Worm (Caenorhabditis elegans) whole organism, midembryonic: ENCODE data around the gene pst-2.
A peak's percentile ranks its signal among the peaks of the same experiment; 100 is the strongest.

Source experiments
- T22C8.4 ChIP-seq: fragments of 200-800 bp; sonication (Bioruptor generic); IDR thresholded peaks from 2 replicates; pipeline ENCODE4 v1.3.6; 2022; ENCODE audit warnings: missing genetic modification characterization, missing compliant biosample characterization
- cog-1 ChIP-seq: sonication (generic microtip); optimal IDR thresholded peaks from 2 replicates; lab custom pipeline; 2016; ENCODE audit warnings: missing genetic modification characterization, missing compliant biosample characterization
- flt-1 ChIP-seq: fragments of 200-800 bp; sonication (Bioruptor generic); IDR thresholded peaks from 2 replicates; pipeline ENCODE4 v1.3.6; 2022; ENCODE audit warnings: missing genetic modification characterization, missing compliant biosample characterization
- klf-2 ChIP-seq: fragments of 200-800 bp; sonication (Bioruptor generic); conservative IDR thresholded peaks from 2 replicates; pipeline ENCODE4 v1.3.6; 2022; ENCODE audit warnings: missing genetic modification reagents, missing genetic modification characterization, missing compliant biosample characterization
- med-1 ChIP-seq: sonication (generic microtip); optimal IDR thresholded peaks from 2 replicates; lab custom pipeline; 2017; ENCODE audit warnings: missing genetic modification characterization, mild to moderate bottlenecking, missing compliant biosample characterization, antibody characterized with exemption, missing genetic modification reagents; ENCODE audit not compliant: insufficient read depth
- ref-1 ChIP-seq: fragments of 200-800 bp; sonication (Bioruptor generic); conservative IDR thresholded peaks from 2 replicates; pipeline ENCODE4 v1.3.6; 2022; ENCODE audit warnings: missing genetic modification reagents, missing genetic modification characterization, missing compliant biosample characterization
- tab-1 ChIP-seq: fragments of 200-800 bp; sonication (Bioruptor generic); IDR thresholded peaks from 2 replicates; pipeline ENCODE4 v1.3.6; 2022; ENCODE audit warnings: missing genetic modification characterization, missing compliant biosample characterization
- ztf-23 ChIP-seq: fragments of 200-800 bp; sonication (Bioruptor generic); IDR thresholded peaks from 2 replicates; pipeline ENCODE4 v1.3.6; 2022; ENCODE audit warnings: missing genetic modification reagents, missing genetic modification characterization, missing compliant biosample characterization
- ztf-29 ChIP-seq: fragments of 200-800 bp; sonication (Bioruptor generic); IDR thresholded peaks from 2 replicates; pipeline ENCODE4 v1.3.6; 2022; ENCODE audit warnings: missing genetic modification reagents, missing genetic modification characterization, missing compliant biosample characterization

The pst-2 gene

DNA sequence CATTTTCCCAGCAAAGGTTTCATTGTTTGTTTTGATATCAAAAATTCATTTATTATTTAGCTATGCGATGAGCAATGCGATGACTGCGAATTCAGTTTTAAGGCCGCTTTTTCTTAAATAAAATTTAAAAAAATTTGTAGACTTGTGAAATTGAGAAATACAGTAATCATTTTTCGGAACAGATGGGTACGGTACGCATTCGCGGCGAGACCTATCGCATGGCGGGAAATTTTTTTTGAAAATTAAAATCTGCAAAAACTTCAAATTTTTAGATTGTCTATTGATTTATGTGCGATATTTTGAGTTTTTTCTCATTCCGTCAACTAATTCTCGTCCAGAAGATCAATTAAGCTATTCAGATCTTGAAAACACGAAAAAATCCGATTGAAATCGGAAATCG lies 16.7 kb upstream of the pst-2 start:
- TF ChIP-seq T22C8.4 (GFP tag; lab: Robert Waterston, UW) (no peak), ztf-29 (GFP tag; lab: Robert Waterston, UW) (no peak), ztf-23 (no peak), med-1 (GFP tag; lab: Kevin White, UChicago) (no peak), ref-1 (GFP tag; lab: Robert Waterston, UW) (no peak), tab-1 (no peak), klf-2 (GFP tag; lab: Robert Waterston, UW) (no peak), cog-1 (no peak)

DNA sequence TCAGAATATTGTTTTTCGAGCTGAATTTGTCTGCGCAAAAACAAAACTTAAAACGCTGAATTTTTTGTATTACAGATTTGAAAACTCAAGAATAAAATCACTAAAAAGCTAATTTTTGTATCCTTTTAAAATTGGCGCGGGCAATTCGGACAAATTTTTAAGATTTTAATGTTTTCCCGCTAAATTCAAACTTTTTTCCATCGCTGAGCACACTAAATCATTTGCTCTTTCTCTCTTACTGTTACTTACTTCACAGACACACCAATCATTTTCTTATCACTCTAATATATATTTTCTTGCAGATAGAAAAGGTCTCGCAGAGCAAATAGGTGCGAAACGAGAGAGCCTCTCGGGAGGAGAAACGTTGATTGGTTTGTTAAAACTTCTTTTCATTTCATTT lies 16.3 kb upstream of the pst-2 start, which contains the start of gene par-3:
par-3 (plus strand) TSS at position 301 of the 400 bp plus-strand sequence.
- TF ChIP-seq tab-1 (no peak), ztf-23 (no peak), flt-1 (GFP tag; lab: Robert Waterston, UW) (no peak), med-1 (GFP tag; lab: Kevin White, UChicago) (no peak), ztf-29 (GFP tag; lab: Robert Waterston, UW) (no peak), cog-1 (no peak), ref-1 (GFP tag; lab: Robert Waterston, UW) (no peak), klf-2 (GFP tag; lab: Robert Waterston, UW) (no peak), T22C8.4 (GFP tag; lab: Robert Waterston, UW) (no peak)

DNA sequence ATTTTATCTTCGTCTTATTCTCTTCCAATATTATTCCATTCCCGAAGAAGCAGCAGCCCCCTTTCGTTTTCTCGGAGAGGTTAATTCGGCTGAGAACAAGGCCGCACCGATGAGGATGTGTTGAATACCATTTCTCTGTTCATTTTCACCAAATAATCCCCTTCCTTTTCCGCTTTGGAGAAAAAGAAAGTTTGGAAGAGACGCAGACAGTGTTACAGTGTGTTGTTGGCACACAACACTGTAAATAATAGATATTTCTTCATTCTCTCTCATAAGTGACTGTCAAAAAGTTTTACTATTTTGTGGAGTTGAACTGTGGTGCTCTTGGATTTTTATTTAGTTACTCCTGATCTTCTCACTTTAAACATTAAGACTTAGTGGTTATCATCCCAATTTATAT lies 15.0 kb upstream of the pst-2 start:
- TF ChIP-seq med-1 (GFP tag; lab: Kevin White, UChicago), result no peak
- TF ChIP-seq ztf-23, result no peak
- TF ChIP-seq ztf-29 (GFP tag; lab: Robert Waterston, UW), result no peak
- TF ChIP-seq cog-1, result no peak
- TF ChIP-seq tab-1, result no peak
- no peak for TF ChIP-seq klf-2 (GFP tag; lab: Robert Waterston, UW)
- TF ChIP-seq flt-1 (GFP tag; lab: Robert Waterston, UW), result no peak
- no peak for TF ChIP-seq ref-1 (GFP tag; lab: Robert Waterston, UW)
- TF ChIP-seq T22C8.4 (GFP tag; lab: Robert Waterston, UW), result no peak

DNA sequence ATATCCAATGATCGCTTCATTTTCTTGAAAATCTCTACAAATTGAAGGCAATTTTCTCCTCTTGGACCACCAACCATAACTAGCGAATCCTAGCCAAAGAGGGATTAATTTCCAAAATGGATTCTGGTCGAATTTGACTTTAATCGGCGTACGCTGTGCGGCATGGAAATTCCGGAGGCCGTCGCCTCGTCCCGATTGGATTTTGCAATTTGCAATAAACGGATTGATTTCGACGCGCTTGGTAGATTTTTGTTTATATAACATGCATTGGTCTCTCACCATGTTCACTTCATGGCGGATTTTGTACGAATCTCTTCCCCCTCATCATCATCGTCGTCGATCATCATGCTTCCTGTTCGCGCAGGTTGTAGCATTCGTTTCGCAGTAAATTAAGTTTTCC lies 14.5 kb upstream of the pst-2 start:
- TF ChIP-seq flt-1 (GFP tag; lab: Robert Waterston, UW) (no peak), ztf-23 (no peak), ref-1 (GFP tag; lab: Robert Waterston, UW) (no peak), tab-1 (no peak), klf-2 (GFP tag; lab: Robert Waterston, UW) (no peak), T22C8.4 (GFP tag; lab: Robert Waterston, UW) (no peak), ztf-29 (GFP tag; lab: Robert Waterston, UW) (no peak), med-1 (GFP tag; lab: Kevin White, UChicago) (no peak), cog-1 (no peak)

DNA sequence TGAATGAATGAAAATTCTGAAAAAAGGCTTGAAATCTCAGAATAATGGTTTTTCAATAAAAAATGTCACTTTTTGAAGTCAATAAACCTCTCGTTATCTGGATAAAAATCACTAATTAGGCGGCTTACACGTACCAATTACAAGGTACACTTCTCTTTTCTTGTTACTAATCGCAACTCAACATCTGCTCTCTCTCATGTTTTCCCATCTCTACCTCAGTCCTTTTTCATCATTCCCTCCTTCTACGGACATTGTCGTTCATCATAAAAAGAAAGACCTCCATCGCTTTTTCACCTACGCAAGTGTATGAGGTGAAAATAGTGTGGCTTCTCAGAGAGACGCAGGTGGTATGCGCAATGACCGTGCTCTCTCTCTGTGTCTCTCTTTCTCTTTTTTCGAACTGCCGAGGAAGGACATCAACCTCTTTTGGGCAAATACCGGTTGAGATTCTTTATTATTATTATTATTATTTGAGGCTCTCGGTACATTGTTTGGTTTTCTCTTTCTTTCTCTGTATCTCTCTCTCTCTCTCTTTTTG lies 12.2 kb upstream of the pst-2 start:
- TF ChIP-seq cog-1 (peak; percentile 68), T22C8.4 (GFP tag; lab: Robert Waterston, UW) (no peak)

DNA sequence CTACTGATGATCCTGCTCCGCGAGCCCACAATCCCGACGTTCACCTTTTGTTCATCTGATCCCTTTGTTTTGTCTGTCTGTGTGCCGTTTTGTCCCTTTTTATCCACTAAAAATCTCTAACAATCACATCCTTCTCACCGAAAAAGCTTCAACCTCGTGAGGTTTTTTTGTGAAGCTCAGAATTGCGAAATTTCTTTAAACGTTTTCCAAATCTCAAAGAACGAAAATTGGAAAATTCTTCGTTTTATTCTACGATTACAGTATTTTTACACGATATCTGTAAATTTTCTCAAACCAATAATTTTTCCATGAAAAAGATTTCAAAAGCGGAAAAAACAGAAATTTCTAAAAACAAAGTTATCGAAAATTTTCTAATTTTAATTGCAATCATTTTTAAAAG lies 6.0 kb upstream of the pst-2 start:
- TF ChIP-seq tab-1, result no peak
- TF ChIP-seq ztf-29 (GFP tag; lab: Robert Waterston, UW), result no peak
- TF ChIP-seq klf-2 (GFP tag; lab: Robert Waterston, UW), result no peak
- no peak for TF ChIP-seq cog-1
- TF ChIP-seq ztf-23, result no peak
- no peak for TF ChIP-seq med-1 (GFP tag; lab: Kevin White, UChicago)
- no peak for TF ChIP-seq ref-1 (GFP tag; lab: Robert Waterston, UW)
- TF ChIP-seq flt-1 (GFP tag; lab: Robert Waterston, UW), result no peak
- no peak for TF ChIP-seq T22C8.4 (GFP tag; lab: Robert Waterston, UW)

DNA sequence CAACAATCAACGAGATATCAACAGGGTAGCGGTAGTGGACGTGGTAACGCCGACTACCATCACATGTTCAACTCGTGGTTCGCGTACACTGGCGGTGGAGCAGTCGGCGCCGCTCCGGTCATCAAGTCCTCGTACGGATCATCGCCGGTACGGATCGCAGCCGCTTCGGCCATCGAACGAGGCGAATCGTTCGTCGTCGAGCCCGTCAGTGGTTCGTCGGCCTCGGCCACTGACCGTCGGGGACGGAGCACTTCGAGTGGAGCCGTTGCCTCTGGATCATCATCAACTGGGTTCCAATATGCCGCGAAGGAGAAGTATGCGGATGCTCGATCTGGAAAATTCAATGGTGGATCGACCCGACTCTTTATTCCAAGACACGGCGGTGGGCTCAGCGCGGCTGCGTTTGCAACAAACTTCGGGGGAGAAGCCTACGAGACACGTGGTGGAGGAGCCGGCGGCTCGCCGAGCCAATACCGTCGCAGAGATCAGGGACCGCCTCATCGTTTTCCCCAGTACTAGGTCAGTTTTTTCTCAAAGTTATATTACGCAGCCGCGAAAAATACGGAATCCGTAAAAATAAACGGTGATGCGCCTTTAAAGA lies 4.7 kb upstream of the pst-2 start:
- TF ChIP-seq tab-1, result no peak
- no peak for TF ChIP-seq med-1 (GFP tag; lab: Kevin White, UChicago)
- no peak for TF ChIP-seq cog-1
- TF ChIP-seq T22C8.4 (GFP tag; lab: Robert Waterston, UW), result no peak
- TF ChIP-seq ref-1 (GFP tag; lab: Robert Waterston, UW), result no peak
- no peak for TF ChIP-seq klf-2 (GFP tag; lab: Robert Waterston, UW)
- no peak for TF ChIP-seq ztf-29 (GFP tag; lab: Robert Waterston, UW)
- no peak for TF ChIP-seq flt-1 (GFP tag; lab: Robert Waterston, UW)
- no peak for TF ChIP-seq ztf-23

DNA sequence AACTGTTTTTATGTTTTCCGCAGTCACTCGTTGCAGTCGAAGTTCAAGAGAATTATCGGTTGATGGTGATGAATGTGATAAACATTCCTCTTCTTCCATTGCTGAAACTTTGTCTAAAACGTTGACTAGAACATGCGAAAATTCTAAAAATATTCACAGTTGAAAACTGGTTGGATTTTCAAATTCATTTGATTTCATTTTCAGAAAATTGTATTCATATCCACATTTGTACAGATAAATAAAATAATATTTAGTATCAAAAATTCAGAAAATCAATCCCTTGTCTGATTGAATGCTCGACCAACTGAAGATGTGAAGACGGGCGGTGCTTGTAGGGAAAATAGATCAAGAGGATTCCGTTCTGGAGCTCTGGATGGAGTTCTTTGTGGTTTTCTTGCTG lies 2.4 kb upstream of the pst-2 start, which contains the start of gene F54E7.9:
F54E7.9 (minus strand) TSS at position 101 of the 400 bp plus-strand sequence.
- no peak for TF ChIP-seq T22C8.4 (GFP tag; lab: Robert Waterston, UW)
- no peak for TF ChIP-seq tab-1
- TF ChIP-seq ref-1 (GFP tag; lab: Robert Waterston, UW), result no peak
- TF ChIP-seq ztf-29 (GFP tag; lab: Robert Waterston, UW), result no peak
- no peak for TF ChIP-seq ztf-23
- no peak for TF ChIP-seq klf-2 (GFP tag; lab: Robert Waterston, UW)

DNA sequence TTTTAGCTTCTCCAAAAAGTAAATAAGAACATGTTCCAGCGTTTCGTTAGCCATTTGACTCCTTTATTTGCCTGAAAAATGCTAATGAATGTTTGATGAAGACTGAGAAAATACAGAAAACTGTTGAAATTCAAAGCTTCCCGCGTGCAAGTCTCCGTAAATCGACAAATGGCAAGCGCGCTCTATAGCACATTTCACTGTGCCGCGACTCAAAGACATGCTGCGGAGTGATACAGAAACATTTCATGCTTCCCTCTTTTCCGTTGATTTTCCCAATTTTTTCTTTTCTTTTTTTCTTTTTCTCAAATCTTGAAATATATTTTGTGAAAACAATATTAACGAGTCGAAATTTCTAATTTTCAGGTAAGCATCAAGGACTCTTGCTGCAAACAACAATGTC lies 1.3 kb upstream of the pst-2 start, which contains the start of the genes ska-3 and rps-12:
ska-3 (minus strand) TSS at position 71 of the 400 bp plus-strand sequence.
rps-12 (plus strand) TSS at position 364 of the 400 bp plus-strand sequence.
- TF ChIP-seq flt-1 (GFP tag; lab: Robert Waterston, UW) (peak; percentile 87), T22C8.4 (GFP tag; lab: Robert Waterston, UW) (peak; percentile 57; the same call in 1 of the 2 replicates), ztf-29 (GFP tag; lab: Robert Waterston, UW) (no peak), tab-1 (peak; percentile 71; the same call in 1 of the 2 replicates), ztf-23 (peak; percentile 92), cog-1 (peak; percentile 97), klf-2 (GFP tag; lab: Robert Waterston, UW) (0 out of 2 replicates have a peak, but pooled peaks have one; percentile 42), med-1 (GFP tag; lab: Kevin White, UChicago) (peak; percentile 45), ref-1 (GFP tag; lab: Robert Waterston, UW) (no peak)
